Comparison of ENCODE assay signal across 1 fruit fly cellular context in the genomic region with DNA sequence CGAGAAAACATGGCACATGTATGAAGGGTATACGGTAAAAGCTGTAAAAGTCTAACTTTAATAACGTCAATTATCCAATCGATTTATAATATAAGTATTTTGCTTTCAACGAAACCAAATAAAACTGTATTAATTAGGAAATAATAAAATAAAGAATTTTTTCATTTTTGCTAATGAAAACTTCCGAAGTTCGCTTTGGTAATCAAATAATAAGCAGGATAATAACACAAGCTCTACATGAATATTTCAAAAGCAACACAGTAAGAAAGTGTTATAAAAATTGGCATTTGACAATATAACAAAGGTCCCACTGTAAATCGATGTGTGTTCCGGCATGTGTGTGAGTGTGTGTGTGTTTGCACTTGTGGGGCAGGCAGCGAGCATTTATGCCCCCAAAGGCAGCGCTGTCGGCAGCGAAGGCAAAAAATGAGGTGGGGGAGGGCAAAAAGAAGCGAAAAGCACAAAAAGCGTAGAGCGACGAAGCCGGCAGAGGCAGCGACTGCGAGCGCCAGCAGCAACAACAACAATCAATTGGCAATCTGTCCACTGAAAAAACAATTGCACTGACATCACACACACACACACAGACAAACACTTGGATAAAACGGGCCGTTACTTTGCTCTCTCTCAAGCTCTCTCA.
A peak's percentile ranks its signal among the peaks of the same experiment; 100 is the strongest.
TF ChIP-seq lines count a peak whose summit lies in the region.

No protein-coding gene starts in this region.

TF ChIP-seq in whole organism, embryonic, 481 proteins besides CTCF, POLR2A, EP300 and RAD21 (continued from another document):
- TF ChIP-seq CG10565 (GFP tag; optimal IDR thresholded peaks at IDR 0.05; lab: Kevin White, UChicago) (no peak), CG7928 (GFP tag; optimal IDR thresholded peaks at IDR 0.05; lab: Kevin White, UChicago) (no peak), Gug (GFP tag; IDR thresholded peaks at IDR 0.05; lab: Robert Waterston, UW) (no peak), CG12071 (GFP tag; optimal IDR thresholded peaks at IDR 0.05; lab: Kevin White, UChicago) (no peak), CG13424 (tag; optimal IDR thresholded peaks at IDR 0.05; lab: Kevin White, UChicago) (no peak), CG4854 (GFP tag; optimal IDR thresholded peaks at IDR 0.05; lab: Kevin White, UChicago) (no peak), CG9437 (GFP tag; optimal IDR thresholded peaks at IDR 0.05; lab: Kevin White, UChicago) (no peak), CG10147 (GFP tag; optimal IDR thresholded peaks at IDR 0.05; lab: Kevin White, UChicago) (no peak), kay (GFP tag; optimal IDR thresholded peaks at IDR 0.05; lab: Kevin White, UChicago) (no peak), Dbx (GFP tag; IDR thresholded peaks at IDR 0.05; lab: Robert Waterston, UW) (no peak), Adf1 (GFP tag; IDR thresholded peaks at IDR 0.05; lab: Robert Waterston, UW) (peak; percentile 97), croc (GFP tag; conservative IDR thresholded peaks at IDR 0.05; lab: Robert Waterston, UW) (no peak), CG8281 (tag; optimal IDR thresholded peaks at IDR 0.05; lab: Kevin White, UChicago) (no peak), CG2889 (GFP tag; IDR thresholded peaks at IDR 0.05; lab: Robert Waterston, UW) (no peak), CG7839 (tag; optimal IDR thresholded peaks at IDR 0.05; lab: Kevin White, UChicago) (peak; percentile 23), CG3281 (GFP tag; optimal IDR thresholded peaks at IDR 0.05; lab: Kevin White, UChicago) (peak; percentile 24), unc-4 (GFP tag; IDR thresholded peaks at IDR 0.05; lab: Robert Waterston, UW; ENCODE audit: partially characterized antibody) (no peak), knrl (GFP tag; IDR thresholded peaks at IDR 0.05; lab: Robert Waterston, UW; ENCODE audit: partially characterized antibody) (no peak; the same call in 2 of the 3 replicates), ranshi (GFP tag; IDR thresholded peaks at IDR 0.05; lab: Robert Waterston, UW) (peak; percentile 35; the same call in 1 of the 2 replicates), sisA (GFP tag; IDR thresholded peaks at IDR 0.05; lab: Robert Waterston, UW) (no peak), CG13287 (GFP tag; IDR thresholded peaks at IDR 0.05; lab: Robert Waterston, UW; ENCODE audit: partially characterized antibody) (no peak), ERR (GFP tag; optimal IDR thresholded peaks at IDR 0.05; lab: Kevin White, UChicago) (no peak), Doc3 (GFP tag; IDR thresholded peaks at IDR 0.05; lab: Robert Waterston, UW; ENCODE audit: partially characterized antibody) (no peak), ftz-f1 (GFP tag; optimal IDR thresholded peaks at IDR 0.05; lab: Kevin White, UChicago) (no peak), Usf (GFP tag; optimal IDR thresholded peaks at IDR 0.05; lab: Kevin White, UChicago) (no peak), CG14965 (GFP tag; optimal IDR thresholded peaks at IDR 0.05; lab: Kevin White, UChicago; ENCODE audit: borderline replicate concordance) (no peak), CG3065 (GFP tag; optimal IDR thresholded peaks at IDR 0.05; lab: Kevin White, UChicago) (no peak), lilli (GFP tag; optimal IDR thresholded peaks at IDR 0.05; lab: Kevin White, UChicago) (no peak), CG31441 (GFP tag; IDR thresholded peaks at IDR 0.05; lab: Robert Waterston, UW) (no peak; the same call in 1 of the 2 replicates), CG14441 (GFP tag; IDR thresholded peaks at IDR 0.05; lab: Robert Waterston, UW) (no peak), CG10654 (GFP tag; optimal IDR thresholded peaks at IDR 0.05; lab: Kevin White, UChicago) (no peak), CG5180 (GFP tag; optimal IDR thresholded peaks at IDR 0.05; lab: Kevin White, UChicago) (no peak), Trl (optimal IDR thresholded peaks at IDR 0.05; lab: Kevin White, UChicago) (no peak), Trl (GFP tag; optimal IDR thresholded peaks at IDR 0.05; lab: Kevin White, UChicago) (no peak), CG42726 (GFP tag; IDR thresholded peaks at IDR 0.05; lab: Robert Waterston, UW; ENCODE audit: partially characterized antibody) (no peak), TFAM (GFP tag; optimal IDR thresholded peaks at IDR 0.05; lab: Kevin White, UChicago) (no peak), tap (tag; optimal IDR thresholded peaks at IDR 0.05; lab: Kevin White, UChicago) (no peak), Hey (tag; optimal IDR thresholded peaks at IDR 0.05; lab: Kevin White, UChicago) (no peak), psq (GFP tag; optimal IDR thresholded peaks at IDR 0.05; lab: Kevin White, UChicago) (no peak), Hr3 (GFP tag; optimal IDR thresholded peaks at IDR 0.05; lab: Kevin White, UChicago) (no peak), Sox102F (GFP tag; optimal IDR thresholded peaks at IDR 0.05; lab: Kevin White, UChicago) (no peak), sug (tag; optimal IDR thresholded peaks at IDR 0.05; lab: Kevin White, UChicago) (no peak), HmgD (GFP tag; optimal IDR thresholded peaks at IDR 0.05; lab: Kevin White, UChicago) (no peak), fd102C (GFP tag; optimal IDR thresholded peaks at IDR 0.05; lab: Kevin White, UChicago) (no peak), CG6813 (GFP tag; optimal IDR thresholded peaks at IDR 0.05; lab: Kevin White, UChicago) (no peak), ase (GFP tag; IDR thresholded peaks at IDR 0.05; lab: Robert Waterston, UW) (no peak), CG11695 (GFP tag; IDR thresholded peaks at IDR 0.05; lab: Robert Waterston, UW) (no peak), en (GFP tag; optimal IDR thresholded peaks at IDR 0.05; lab: Kevin White, UChicago) (no peak), nau (GFP tag; optimal IDR thresholded peaks at IDR 0.05; lab: Kevin White, UChicago) (no peak), Dip2 (GFP tag; IDR thresholded peaks at IDR 0.05; lab: Robert Waterston, UW) (no peak), HLHmδ (GFP tag; optimal IDR thresholded peaks at IDR 0.05; lab: Kevin White, UChicago) (no peak), CG7372 (GFP tag; IDR thresholded peaks at IDR 0.05; lab: Robert Waterston, UW) (no peak), Dip3 (GFP tag; optimal IDR thresholded peaks at IDR 0.05; lab: Kevin White, UChicago) (no peak), repo (GFP tag; optimal IDR thresholded peaks at IDR 0.05; lab: Kevin White, UChicago) (no peak), Spps (tag; optimal IDR thresholded peaks at IDR 0.05; lab: Kevin White, UChicago) (no peak), CG8388 (GFP tag; optimal IDR thresholded peaks at IDR 0.05; lab: Kevin White, UChicago) (no peak), Jarid2 (GFP tag; optimal IDR thresholded peaks at IDR 0.05; lab: Kevin White, UChicago) (no peak), sima (GFP tag; optimal IDR thresholded peaks at IDR 0.05; lab: Kevin White, UChicago) (no peak), bbx (GFP tag; IDR thresholded peaks at IDR 0.05; lab: Robert Waterston, UW; ENCODE audit: partially characterized antibody) (no peak), unpg (GFP tag; optimal IDR thresholded peaks at IDR 0.05; lab: Kevin White, UChicago) (peak; percentile 24), CG14667 (GFP tag; IDR thresholded peaks at IDR 0.05; lab: Robert Waterston, UW) (no peak), CG12155 (GFP tag; optimal IDR thresholded peaks at IDR 0.05; lab: Kevin White, UChicago) (no peak), Lpt (GFP tag; optimal IDR thresholded peaks at IDR 0.05; lab: Kevin White, UChicago) (no peak), CG7357 (GFP tag; IDR thresholded peaks at IDR 0.05; lab: Robert Waterston, UW) (no peak), CG18262 (tag; optimal IDR thresholded peaks at IDR 0.05; lab: Kevin White, UChicago) (peak; percentile 5), so (GFP tag; IDR thresholded peaks at IDR 0.05; lab: Robert Waterston, UW) (no peak), al (GFP tag; IDR thresholded peaks at IDR 0.05; lab: Robert Waterston, UW) (no peak), row (GFP tag; IDR thresholded peaks at IDR 0.05; lab: Robert Waterston, UW) (no peak), Med (GFP tag; lab: Kevin White, UChicago) (peak; percentile 8), stc (GFP tag; IDR thresholded peaks at IDR 0.05; lab: Robert Waterston, UW) (no peak), CG3995 (GFP tag; optimal IDR thresholded peaks at IDR 0.05; lab: Kevin White, UChicago) (no peak), dpn (GFP tag; optimal IDR thresholded peaks at IDR 0.05; lab: Kevin White, UChicago) (peak in 1 of 2 experiments; percentile 4), CG10209 (GFP tag; optimal IDR thresholded peaks at IDR 0.05; lab: Kevin White, UChicago) (no peak), Atf3 (GFP tag; optimal IDR thresholded peaks at IDR 0.05; lab: Kevin White, UChicago) (no peak), CG2875 (GFP tag; optimal IDR thresholded peaks at IDR 0.05; lab: Kevin White, UChicago) (no peak), CG30020 (tag; optimal IDR thresholded peaks at IDR 0.05; lab: Kevin White, UChicago) (no peak), eyg (GFP tag; optimal IDR thresholded peaks at IDR 0.05; lab: Kevin White, UChicago) (no peak), sqz (GFP tag; optimal IDR thresholded peaks at IDR 0.05; lab: Kevin White, UChicago) (no peak), odd (GFP tag; optimal IDR thresholded peaks at IDR 0.05; lab: Kevin White, UChicago) (no peak), CG17361 (GFP tag; IDR thresholded peaks at IDR 0.05; lab: Robert Waterston, UW) (no peak), ind (GFP tag; optimal IDR thresholded peaks at IDR 0.05; lab: Kevin White, UChicago) (no peak), CG3407 (GFP tag; optimal IDR thresholded peaks at IDR 0.05; lab: Kevin White, UChicago) (no peak), NK7.1 (GFP tag; optimal IDR thresholded peaks at IDR 0.05; lab: Kevin White, UChicago) (no peak), dimm (GFP tag; IDR thresholded peaks at IDR 0.05; lab: Robert Waterston, UW) (no peak), Blimp-1 (GFP tag; optimal IDR thresholded peaks at IDR 0.05; lab: Kevin White, UChicago) (no peak), otp (GFP tag; IDR thresholded peaks at IDR 0.05; lab: Robert Waterston, UW) (no peak), CG33557 (GFP tag; optimal IDR thresholded peaks at IDR 0.05; lab: Kevin White, UChicago) (no peak), CG2678 (tag; optimal IDR thresholded peaks at IDR 0.05; lab: Kevin White, UChicago) (peak; percentile 28), dan (GFP tag; IDR thresholded peaks at IDR 0.05; lab: Robert Waterston, UW) (no peak), CG17186 (GFP tag; optimal IDR thresholded peaks at IDR 0.05; lab: Kevin White, UChicago) (no peak)
